Worm (Caenorhabditis elegans): ENCODE data around the gene F59E12.6.

DNA sequence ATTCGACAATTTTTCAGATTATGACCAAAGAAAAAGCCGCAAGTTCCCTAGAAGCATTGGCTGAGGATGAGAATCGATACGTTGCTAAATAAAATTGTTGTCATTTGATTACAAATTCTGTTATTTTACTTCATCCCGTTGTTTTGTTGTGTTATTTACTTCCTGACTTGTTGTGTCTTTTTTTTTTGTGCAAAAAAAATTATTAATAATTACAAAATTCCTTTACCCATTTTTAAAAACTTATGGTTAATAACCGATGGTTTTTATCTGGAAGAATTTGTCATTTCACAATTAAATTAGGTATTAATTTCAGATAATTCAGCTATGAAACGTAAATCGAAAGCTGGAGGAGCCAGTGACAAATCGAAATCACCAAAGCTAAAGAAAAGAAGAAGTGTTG, 34.5 kb downstream of the F59E12.6 start, which contains the start of gene C17G10.1:
- TF ChIP-seq ceh-13 (GFP tag; optimal IDR thresholded peaks at IDR 0.05) = no peak
- no peak for TF ChIP-seq B0310.2 (tag; optimal IDR thresholded peaks at IDR 0.05)
- no peak for TF ChIP-seq flt-1 (GFP tag; IDR thresholded peaks at IDR 0.05)
- TF ChIP-seq aly-1 (tag; optimal IDR thresholded peaks at IDR 0.05) = no peak
- no peak for TF ChIP-seq ama-1 (optimal IDR thresholded peaks at IDR 0.05)
- TF ChIP-seq scrt-1 (GFP tag; IDR thresholded peaks at IDR 0.05) = no peak
- no peak for TF ChIP-seq ets-7 (tag; optimal IDR thresholded peaks at IDR 0.05)
- TF ChIP-seq hmg-4 (GFP tag; optimal IDR thresholded peaks at IDR 0.05) = no peak
- TF ChIP-seq tbx-11 (GFP tag; IDR thresholded peaks at IDR 0.05) = no peak
- no peak for TF ChIP-seq sea-1 (GFP tag; conservative IDR thresholded peaks at IDR 0.05)
- no peak for TF ChIP-seq hmbx-1 (tag; optimal IDR thresholded peaks at IDR 0.05)
- TF ChIP-seq F13C5.2 (tag; optimal IDR thresholded peaks at IDR 0.05) = no peak
- no peak for TF ChIP-seq pes-1 (GFP tag; IDR thresholded peaks at IDR 0.05)
